Worm (Caenorhabditis elegans) whole organism, young adult: ENCODE results near the gene tsp-16.

Source experiments
- hmg-1.2 ChIP-seq: fragments of 200-800 bp; sonication (Bioruptor generic); IDR thresholded peaks from 2 replicates; pipeline ENCODE4 v1.3.6; 2022; ENCODE audit warnings: missing genetic modification reagents, missing genetic modification characterization, missing compliant biosample characterization
- lin-26 ChIP-seq: fragments of 200-800 bp; sonication (Bioruptor generic); IDR thresholded peaks from 2 replicates; pipeline ENCODE4 v1.3.6; 2022; ENCODE audit warnings: missing genetic modification reagents, missing genetic modification characterization, missing compliant biosample characterization
- lir-1 ChIP-seq: fragments of 200-800 bp; sonication (Bioruptor generic); conservative IDR thresholded peaks from 2 replicates; pipeline ENCODE4 v1.3.6; 2022; ENCODE audit warnings: missing genetic modification reagents, missing genetic modification characterization, missing compliant biosample characterization
- nhr-90 ChIP-seq: sonication (generic microtip); optimal IDR thresholded peaks from 2 replicates; lab custom pipeline; 2016; ENCODE audit warnings: missing genotype, mild to moderate bottlenecking, missing genetic modification characterization, missing compliant biosample characterization
- unc-130 ChIP-seq: sonication (generic microtip); optimal IDR thresholded peaks from 2 replicates; lab custom pipeline; 2016; ENCODE audit warnings: missing genetic modification reagents, missing genetic modification characterization, missing compliant biosample characterization

ce11 chrX:7033716-7034270 is 37.4 kb upstream of the tsp-16 start:
- TF ChIP-seq lir-1 (GFP tag; lab: Robert Waterston, UW) = no peak
- no peak for TF ChIP-seq nhr-90 (tag; lab: Kevin White, UChicago)
- no peak for TF ChIP-seq unc-130 (GFP tag; lab: Kevin White, UChicago)
- TF ChIP-seq lin-26 (GFP tag; lab: Robert Waterston, UW) = no peak
- no peak for TF ChIP-seq hmg-1.2 (GFP tag; lab: Robert Waterston, UW)
